Worm (Caenorhabditis elegans) whole organism, mixed stage, embryonic: Measurements from ENCODE around the gene T03D8.6.

ENCODE experiments used
- ceh-83 ChIP-seq: fragments of 200-800 bp; sonication (Bioruptor generic); optimal IDR thresholded peaks from 2 replicates; lab custom pipeline; 2018; ENCODE audit warnings: mild to moderate bottlenecking, missing genetic modification characterization, missing compliant biosample characterization
- cnd-1 ChIP-seq: fragments of 200-800 bp; sonication (Bioruptor generic); optimal IDR thresholded peaks from 2 replicates; lab custom pipeline; 2018; ENCODE audit warnings: mild to moderate bottlenecking, missing genetic modification characterization, missing compliant biosample characterization
- drap-1 ChIP-seq: fragments of 200-800 bp; sonication (Bioruptor generic); optimal IDR thresholded peaks from 3 replicates; lab custom pipeline; 2018; ENCODE audit warnings: mild to moderate bottlenecking, missing genetic modification characterization, missing compliant biosample characterization
- elt-3 ChIP-seq: fragments of 150-350 bp; optimal IDR thresholded peaks from 2 replicates; lab custom pipeline; 2014; ENCODE audit warnings: missing biosample characterization, missing genetic modification characterization
- lsy-2 ChIP-seq: fragments of 150-350 bp; optimal IDR thresholded peaks from 2 replicates; lab custom pipeline; 2014; ENCODE audit warnings: missing biosample characterization, missing genetic modification characterization
- mep-1 ChIP-seq: fragments of 150-350 bp; optimal IDR thresholded peaks from 2 replicates; lab custom pipeline; 2017; ENCODE audit warnings: missing biosample characterization, missing genetic modification reagents, missing genetic modification characterization, inconsistent platforms
- nhr-28 ChIP-seq: fragments of 150-350 bp; optimal IDR thresholded peaks from 2 replicates; lab custom pipeline; 2014; ENCODE audit warnings: missing biosample characterization, missing genetic modification characterization
- pha-4 ChIP-seq: fragments of 150-350 bp; optimal IDR thresholded peaks from 2 replicates; lab custom pipeline; 2018; ENCODE audit warnings: missing biosample characterization, missing genetic modification reagents, missing genetic modification characterization
- snpc-4 ChIP-seq: fragments of 150-350 bp; optimal IDR thresholded peaks from 2 replicates; lab custom pipeline; 2014; ENCODE audit warnings: missing biosample characterization, missing genetic modification characterization
- unc-39 ChIP-seq: fragments of 150-350 bp; optimal IDR thresholded peaks from 2 replicates; lab custom pipeline; 2014; ENCODE audit warnings: missing biosample characterization, missing genetic modification characterization

DNA sequence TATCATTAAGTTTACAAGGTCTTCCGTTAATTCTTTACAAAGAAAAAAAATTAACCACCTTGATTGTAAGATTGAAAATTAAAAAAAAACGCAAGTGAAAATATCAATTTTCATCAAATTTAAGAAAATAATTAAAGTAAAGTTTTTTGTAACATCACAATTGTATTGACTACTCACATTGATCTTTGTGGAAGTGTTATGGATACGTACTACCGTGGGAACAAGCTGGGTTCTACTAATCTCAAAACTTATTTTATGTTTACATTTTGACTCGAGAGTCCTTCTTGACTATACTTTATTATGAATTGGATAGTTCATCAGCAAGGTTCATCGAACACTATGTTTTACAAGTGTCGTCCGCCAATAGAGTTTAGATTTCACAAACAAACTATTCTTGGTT lies 9.4 kb upstream of the T03D8.6 start, which contains the start of gene num-1:
- TF ChIP-seq snpc-4 (tag; lab: Kevin White, UChicago) (no peak), drap-1 (no peak), cnd-1 (tag; lab: Kevin White, UChicago) (no peak), unc-39 (tag; lab: Kevin White, UChicago) (no peak), elt-3 (tag; lab: Kevin White, UChicago) (no peak), mep-1 (no peak), nhr-28 (tag; lab: Kevin White, UChicago) (no peak), pha-4 (tag; lab: Kevin White, UChicago) (no peak), lsy-2 (tag; lab: Kevin White, UChicago) (no peak), ceh-83 (GFP tag; lab: Kevin White, UChicago) (no peak)
